Fruit fly (Drosophila melanogaster) whole organism, wandering third instar larva: ENCODE measurements around the gene CG13250.

Source experiments
- OdsH ChIP-seq: fragments of 200-800 bp; sonication (Bioruptor generic); optimal IDR thresholded peaks from 2 replicates; lab custom pipeline; 2016; ENCODE audit warnings: missing biosample characterization, mild to moderate bottlenecking, missing genetic modification characterization
- br ChIP-seq: fragments of 200-800 bp; sonication (Bioruptor generic); optimal IDR thresholded peaks from 2 replicates; lab custom pipeline; 2016; ENCODE audit warnings: missing biosample characterization, missing genetic modification characterization
- dsf ChIP-seq: sonication (Bioruptor generic); optimal IDR thresholded peaks from 2 replicates; lab custom pipeline; 2016; ENCODE audit warnings: missing biosample characterization, missing genetic modification characterization, borderline replicate concordance
- foxo ChIP-seq, 2 experiments: fragments of 200-800 bp; sonication (Bioruptor generic); optimal IDR thresholded peaks; 2 replicates in 1 of 2; 3 replicates in 1 of 2; lab custom pipeline; 2016 to 2017; ENCODE audit warnings: missing biosample characterization in 2 of 2, missing genetic modification characterization in 2 of 2
- pan ChIP-seq: fragments of >200 bp; optimal IDR thresholded peaks from 2 replicates; lab custom pipeline; 2017
- sage ChIP-seq: fragments of 200-800 bp; sonication (Bioruptor generic); optimal IDR thresholded peaks from 2 replicates; lab custom pipeline; 2016; ENCODE audit warnings: missing biosample characterization, mild to moderate bottlenecking, missing genetic modification characterization

dm6 chr3L:20563767-20564166 is 30.3 kb downstream of the CG13250 start:
- no peak for TF ChIP-seq OdsH (GFP tag; lab: Kevin White, UChicago)
- no peak for TF ChIP-seq sage (GFP tag; lab: Kevin White, UChicago)
- TF ChIP-seq foxo (GFP tag; optimal IDR thresholded peaks at IDR 0.05; lab: Kevin White, UChicago) = no peak
- no peak for TF ChIP-seq pan (lab: Kevin White, UChicago)
- TF ChIP-seq dsf (GFP tag; lab: Kevin White, UChicago) = no peak
- no peak for TF ChIP-seq br (GFP tag; lab: Kevin White, UChicago)
